Worm (Caenorhabditis elegans): Measurements from ENCODE around the gene ubc-26.

ce11 chrII:2923617-2924016 lies 23.5 kb upstream of the ubc-26 start, which contains the start of gene ZK355.2:
- TF ChIP-seq ztf-11 (tag; optimal IDR thresholded peaks at IDR 0.05), result no peak
- TF ChIP-seq aly-2 (tag; optimal IDR thresholded peaks at IDR 0.05), result no peak
- TF ChIP-seq egl-27 (tag; optimal IDR thresholded peaks at IDR 0.05), result no peak
- no peak for TF ChIP-seq nhr-25 (tag; optimal IDR thresholded peaks at IDR 0.05)
- TF ChIP-seq mdl-1 (tag; optimal IDR thresholded peaks at IDR 0.05), result no peak
- no peak for TF ChIP-seq nhr-77 (tag; optimal IDR thresholded peaks at IDR 0.05)
- TF ChIP-seq ama-1 (optimal IDR thresholded peaks at IDR 0.05), result no peak
- no peak for TF ChIP-seq unc-62 (GFP tag; optimal IDR thresholded peaks at IDR 0.05)
- no peak for TF ChIP-seq mbf-1 (tag; optimal IDR thresholded peaks at IDR 0.05)

All from whole organism, L2 larva.